Fruit fly (Drosophila melanogaster): Measurements from ENCODE around the gene CG32944.

DNA sequence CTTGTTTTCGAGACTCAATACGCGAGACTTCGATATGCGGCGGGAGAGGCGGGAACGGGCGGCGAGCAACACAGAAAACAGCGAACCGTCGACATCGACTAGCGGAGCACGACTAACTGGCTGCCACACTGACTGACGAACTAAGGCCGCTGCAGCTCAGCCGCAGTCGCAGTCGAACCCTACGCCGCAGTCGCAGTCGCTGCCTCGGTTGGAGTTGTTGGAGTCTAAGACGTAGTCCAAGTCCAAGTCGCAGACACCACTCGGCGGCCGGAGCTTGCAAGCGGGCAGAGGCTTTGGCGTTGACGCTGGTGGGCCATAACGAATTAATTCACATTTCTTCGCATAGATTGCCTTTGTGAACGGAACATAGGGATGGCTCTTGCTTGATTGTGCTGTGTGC lies 31.3 kb upstream of the CG32944 start:
- TF ChIP-seq pad (GFP tag; optimal IDR thresholded peaks at IDR 0.05) (no peak), CG7045 (GFP tag; optimal IDR thresholded peaks at IDR 0.05) (no peak), toe (GFP tag; optimal IDR thresholded peaks at IDR 0.05) (no peak), CG5204 (GFP tag; optimal IDR thresholded peaks at IDR 0.05) (no peak), CG14711 (tag; optimal IDR thresholded peaks at IDR 0.05) (no peak), CG33017 (tag; optimal IDR thresholded peaks at IDR 0.05) (no peak), ovo (GFP tag; optimal IDR thresholded peaks at IDR 0.05) (no peak), Mnt (GFP tag; optimal IDR thresholded peaks at IDR 0.05) (no peak), kay (GFP tag; ENCODE audit: borderline replicate concordance) (no peak)

Data from whole organism, adult.